Fruit fly (Drosophila melanogaster) whole organism: ENCODE data around the gene Hr83.

ENCODE experiments used
- CG8478 ChIP-seq: fragments of >200 bp; optimal IDR thresholded peaks from 2 replicates; lab custom pipeline; 2018; ENCODE audit warnings: inconsistent platforms
- Dll ChIP-seq: fragments of >200 bp; optimal IDR thresholded peaks from 2 replicates; lab custom pipeline; 2017
- EcR ChIP-seq, 2 experiments: fragments of >200 bp; optimal IDR thresholded peaks; 2 replicates each; lab custom pipeline; 2017; ENCODE audit warnings: missing biosample characterization in 2 of 2, missing genetic modification characterization in 2 of 2, missing genetic modification reagents in 2 of 2
- pan ChIP-seq: fragments of >200 bp; optimal IDR thresholded peaks from 2 replicates; lab custom pipeline; 2017
- psq ChIP-seq: fragments of >200 bp; optimal IDR thresholded peaks from 2 replicates; lab custom pipeline; 2017
- usp ChIP-seq: fragments of >200 bp; optimal IDR thresholded peaks from 2 replicates; lab custom pipeline; 2017; ENCODE audit warnings: missing biosample characterization, missing genetic modification characterization, mixed read lengths

- TF ChIP-seq Dll (lab: Kevin White, UChicago) = no peak
- TF ChIP-seq psq (lab: Kevin White, UChicago) = no peak
- no peak for TF ChIP-seq CG8478 (lab: Kevin White, UChicago)
- no peak for TF ChIP-seq pan (lab: Kevin White, UChicago)
- TF ChIP-seq usp (GFP tag; lab: Kevin White, UChicago) = no peak
- TF ChIP-seq EcR (GFP tag; optimal IDR thresholded peaks at IDR 0.05; lab: Kevin White, UChicago) = no peak
Measured at dm6 chr3R:6394247-6394522, 45.1 kb downstream of the Hr83 start.
